Worm (Caenorhabditis elegans): ENCODE measurements around the gene nonu-1.

- no peak for TF ChIP-seq unc-130 (tag; optimal IDR thresholded peaks at IDR 0.05)
- TF ChIP-seq ama-1 (optimal IDR thresholded peaks at IDR 0.05): no peak
- no peak for TF ChIP-seq unc-62 (GFP tag; optimal IDR thresholded peaks at IDR 0.05)
- no peak for TF ChIP-seq ztf-11 (tag; optimal IDR thresholded peaks at IDR 0.05)
- TF ChIP-seq elt-3 (tag; optimal IDR thresholded peaks at IDR 0.05): no peak
- no peak for TF ChIP-seq mdl-1 (tag; optimal IDR thresholded peaks at IDR 0.05)
- TF ChIP-seq nhr-76 (tag; optimal IDR thresholded peaks at IDR 0.05): no peak
- no peak for TF ChIP-seq nhr-12 (tag; optimal IDR thresholded peaks at IDR 0.05)
- no peak for TF ChIP-seq F16B12.6 (tag; optimal IDR thresholded peaks at IDR 0.05)
- TF ChIP-seq pqm-1 (tag; optimal IDR thresholded peaks at IDR 0.05): no peak
- TF ChIP-seq jun-1 (tag; optimal IDR thresholded peaks at IDR 0.05): no peak
- no peak for TF ChIP-seq tbx-2 (tag; optimal IDR thresholded peaks at IDR 0.05)
- no peak for TF ChIP-seq zag-1 (tag; optimal IDR thresholded peaks at IDR 0.05)
These were observed 26.0 kb upstream of the nonu-1 start for ce11 chrIII:4875663-4876062.

All from whole organism, L1 larva.